Worm (Caenorhabditis elegans) whole organism, L4 larva: Measurements from ENCODE around the gene F53A9.1.

Experiments used
- lin-39 ChIP-seq: fragments of 150-350 bp; optimal IDR thresholded peaks from 2 replicates; lab custom pipeline; 2014; ENCODE audit warnings: missing biosample characterization, missing genetic modification reagents, missing genetic modification characterization
- madf-5 ChIP-seq, 2 experiments: fragments of 200-800 bp; sonication (Bioruptor generic); IDR thresholded peaks; 2 replicates each; pipeline ENCODE4 v1.3.6; 2022; ENCODE audit warnings: missing compliant biosample characterization in 2 of 2, missing genetic modification characterization in 2 of 2
- mep-1 ChIP-seq: fragments of 150-350 bp; sonication (generic microtip); optimal IDR thresholded peaks from 3 replicates; lab custom pipeline; 2014; ENCODE audit warnings: missing biosample characterization, missing genetic modification characterization
- nhr-11 ChIP-seq: fragments of 150-350 bp; optimal IDR thresholded peaks from 2 replicates; lab custom pipeline; 2014; ENCODE audit warnings: missing biosample characterization, missing genetic modification characterization
- rbr-2 ChIP-seq: sonication (generic microtip); optimal IDR thresholded peaks from 2 replicates; lab custom pipeline; 2016; ENCODE audit warnings: missing genotype, missing genetic modification characterization, missing compliant biosample characterization
- snpc-4 ChIP-seq: fragments of 150-350 bp; optimal IDR thresholded peaks from 2 replicates; lab custom pipeline; 2014; ENCODE audit warnings: missing biosample characterization, missing genetic modification characterization
- zag-1 ChIP-seq: fragments of 150-350 bp; optimal IDR thresholded peaks from 2 replicates; lab custom pipeline; 2014; ENCODE audit warnings: missing biosample characterization, missing genetic modification characterization

ce11 chrX:8675151-8675550, 36.2 kb upstream of the F53A9.1 start:
- TF ChIP-seq zag-1 (tag; lab: Kevin White, UChicago) (no peak), lin-39 (tag; lab: Kevin White, UChicago) (no peak), snpc-4 (tag; lab: Kevin White, UChicago) (no peak), madf-5 (GFP tag; IDR thresholded peaks at IDR 0.05; lab: Robert Waterston, UW) (no peak), mep-1 (tag; lab: Kevin White, UChicago) (no peak), nhr-11 (no peak), rbr-2 (tag; lab: Kevin White, UChicago) (no peak)
